Worm (Caenorhabditis elegans) whole organism, L2 larva: ENCODE measurements around the gene clec-70.

Experiments used
- R02D3.7 ChIP-seq: fragments of 150-350 bp; optimal IDR thresholded peaks from 2 replicates; lab custom pipeline; 2014; ENCODE audit warnings: missing biosample characterization, missing genetic modification characterization
- Y55F3AM.14 ChIP-seq: fragments of 200-800 bp; sonication (Bioruptor generic); optimal IDR thresholded peaks from 2 replicates; lab custom pipeline; 2018; ENCODE audit warnings: mild to moderate bottlenecking, missing genetic modification characterization, missing compliant biosample characterization
- ZK546.5 ChIP-seq: sonication (generic microtip); optimal IDR thresholded peaks from 2 replicates; lab custom pipeline; 2017; ENCODE audit warnings: missing biosample characterization, missing genetic modification characterization
- alr-1 ChIP-seq: fragments of 150-350 bp; optimal IDR thresholded peaks from 2 replicates; lab custom pipeline; 2014; ENCODE audit warnings: missing biosample characterization, missing genetic modification characterization
- ama-1 ChIP-seq: fragments of 150-350 bp; optimal IDR thresholded peaks from 2 replicates; lab custom pipeline; 2018; ENCODE audit warnings: inconsistent platforms
- blmp-1 ChIP-seq: sonication (generic microtip); optimal IDR thresholded peaks from 2 replicates; lab custom pipeline; 2017; ENCODE audit warnings: missing genetic modification characterization, mild to moderate bottlenecking, missing compliant biosample characterization, antibody characterized with exemption, moderate library complexity; ENCODE audit not compliant: insufficient read depth
- crh-2 ChIP-seq: sonication (generic microtip); optimal IDR thresholded peaks from 2 replicates; lab custom pipeline; 2017; ENCODE audit warnings: missing biosample characterization, missing genetic modification characterization
- dmd-4 ChIP-seq: sonication (generic microtip); optimal IDR thresholded peaks from 2 replicates; lab custom pipeline; 2017; ENCODE audit warnings: missing biosample characterization, missing genetic modification characterization
- egl-27 ChIP-seq: sonication (generic microtip); optimal IDR thresholded peaks from 3 replicates; lab custom pipeline; 2017; ENCODE audit warnings: missing biosample characterization, missing genetic modification reagents, missing genetic modification characterization
- elt-1 ChIP-seq: fragments of 150-350 bp; optimal IDR thresholded peaks from 2 replicates; lab custom pipeline; 2014; ENCODE audit warnings: missing biosample characterization, missing genetic modification characterization
- elt-3 ChIP-seq: sonication (generic microtip); optimal IDR thresholded peaks from 2 replicates; lab custom pipeline; 2017; ENCODE audit warnings: missing biosample characterization, missing genetic modification characterization
- fos-1 ChIP-seq: fragments of 150-350 bp; optimal IDR thresholded peaks from 2 replicates; lab custom pipeline; 2014; ENCODE audit warnings: missing biosample characterization, missing genetic modification characterization
- lin-13 ChIP-seq: fragments of 150-350 bp; optimal IDR thresholded peaks from 2 replicates; lab custom pipeline; 2014; ENCODE audit warnings: missing biosample characterization, missing genetic modification reagents, missing genetic modification characterization
- lin-39 ChIP-seq: fragments of 150-350 bp; optimal IDR thresholded peaks from 2 replicates; lab custom pipeline; 2014; ENCODE audit warnings: missing biosample characterization, missing genetic modification reagents, missing genetic modification characterization
- lsy-2 ChIP-seq, 2 experiments: fragments of 150-350 bp in 1 of 2; sonication (generic microtip) in 1 of 2; optimal IDR thresholded peaks; 2 replicates each; lab custom pipeline; 2014 to 2017; ENCODE audit warnings: missing biosample characterization in 2 of 2, missing genetic modification characterization in 2 of 2
- mab-5 ChIP-seq: fragments of 150-350 bp; optimal IDR thresholded peaks from 2 replicates; lab custom pipeline; 2014; ENCODE audit warnings: missing biosample characterization, missing genetic modification characterization
- mbf-1 ChIP-seq: sonication (generic microtip); optimal IDR thresholded peaks from 2 replicates; lab custom pipeline; 2017; ENCODE audit warnings: missing biosample characterization, missing genetic modification characterization
- nhr-10 ChIP-seq: sonication (generic microtip); optimal IDR thresholded peaks from 2 replicates; lab custom pipeline; 2017; ENCODE audit warnings: missing biosample characterization, missing genetic modification characterization
- nhr-11 ChIP-seq: fragments of 150-350 bp; optimal IDR thresholded peaks from 2 replicates; lab custom pipeline; 2014; ENCODE audit warnings: missing biosample characterization, missing genetic modification characterization
- nhr-12 ChIP-seq: fragments of 150-350 bp; optimal IDR thresholded peaks from 2 replicates; lab custom pipeline; 2014; ENCODE audit warnings: missing biosample characterization, missing genetic modification characterization
- nhr-129 ChIP-seq: fragments of 150-350 bp; optimal IDR thresholded peaks from 2 replicates; lab custom pipeline; 2014; ENCODE audit warnings: missing biosample characterization, missing genetic modification characterization
- nhr-21 ChIP-seq: fragments of 150-350 bp; optimal IDR thresholded peaks from 2 replicates; lab custom pipeline; 2014; ENCODE audit warnings: missing biosample characterization, missing genetic modification characterization
- nhr-23 ChIP-seq: fragments of 150-350 bp; optimal IDR thresholded peaks from 2 replicates; lab custom pipeline; 2014; ENCODE audit warnings: missing biosample characterization, missing genetic modification reagents, missing genetic modification characterization
- nhr-237 ChIP-seq: fragments of 150-350 bp; optimal IDR thresholded peaks from 2 replicates; lab custom pipeline; 2014; ENCODE audit warnings: missing biosample characterization, missing genetic modification characterization
- nhr-25 ChIP-seq: fragments of 150-350 bp; sonication (generic microtip); optimal IDR thresholded peaks from 3 replicates; lab custom pipeline; 2014; ENCODE audit warnings: missing biosample characterization, missing genetic modification characterization
- nhr-6 ChIP-seq: fragments of 150-350 bp; optimal IDR thresholded peaks from 2 replicates; lab custom pipeline; 2014; ENCODE audit warnings: missing biosample characterization, missing genetic modification characterization
- peb-1 ChIP-seq: fragments of 150-350 bp; optimal IDR thresholded peaks from 2 replicates; lab custom pipeline; 2014; ENCODE audit warnings: missing biosample characterization, missing genetic modification characterization
- sem-4 ChIP-seq: fragments of 150-350 bp; optimal IDR thresholded peaks from 2 replicates; lab custom pipeline; 2014; ENCODE audit warnings: missing biosample characterization, missing genetic modification reagents, missing genetic modification characterization
- sma-3 ChIP-seq: sonication (generic microtip); optimal IDR thresholded peaks from 2 replicates; lab custom pipeline; 2016; ENCODE audit warnings: missing genetic modification reagents, missing genetic modification characterization, missing compliant biosample characterization
- sma-9 ChIP-seq, 2 experiments: fragments of 150-350 bp in 1 of 2; sonication (generic microtip) in 1 of 2; optimal IDR thresholded peaks; 2 replicates each; lab custom pipeline; 2014 to 2016; ENCODE audit warnings: missing genetic modification characterization in 2 of 2, mild to moderate bottlenecking in 1 of 2, missing biosample characterization in 1 of 2, missing compliant biosample characterization in 1 of 2, missing genetic modification reagents in 1 of 2, moderate library complexity in 1 of 2
- unc-39 ChIP-seq: fragments of 150-350 bp; optimal IDR thresholded peaks from 2 replicates; lab custom pipeline; 2014; ENCODE audit warnings: missing biosample characterization, missing genetic modification characterization
- unc-55 ChIP-seq: fragments of 150-350 bp; sonication (generic microtip); optimal IDR thresholded peaks from 3 replicates; lab custom pipeline; 2014; ENCODE audit warnings: missing biosample characterization, missing genetic modification reagents, missing genetic modification characterization
- zag-1 ChIP-seq: fragments of 150-350 bp; optimal IDR thresholded peaks from 2 replicates; lab custom pipeline; 2014; ENCODE audit warnings: missing biosample characterization, missing genetic modification characterization
- ztf-1 ChIP-seq: fragments of 200-800 bp; sonication (Bioruptor generic); conservative IDR thresholded peaks from 2 replicates; pipeline ENCODE4 v1.3.6; 2022; ENCODE audit warnings: missing genetic modification characterization, missing compliant biosample characterization
- ztf-4 ChIP-seq: fragments of 150-350 bp; optimal IDR thresholded peaks from 2 replicates; lab custom pipeline; 2014; ENCODE audit warnings: missing biosample characterization, missing genetic modification characterization

The clec-70 gene

DNA sequence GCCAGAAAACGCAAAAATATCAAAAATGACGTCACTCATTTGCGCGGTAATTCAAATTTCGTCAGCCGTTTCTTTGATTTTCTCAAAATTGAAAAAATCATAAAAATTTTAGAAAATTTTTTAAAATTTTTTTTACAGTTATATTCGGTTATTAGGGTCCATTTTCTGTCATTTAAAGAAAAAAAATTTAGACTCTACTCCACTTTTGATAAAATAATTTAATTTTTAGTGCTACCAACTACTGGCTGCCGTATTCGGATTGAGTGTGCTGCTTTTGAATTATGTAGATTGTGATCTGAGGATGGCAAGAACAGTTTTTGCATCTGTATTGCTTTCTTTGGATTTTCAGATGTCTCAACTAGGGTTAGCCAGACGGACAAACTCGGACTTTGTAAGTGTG is 30.1 kb downstream of the clec-70 start, which contains the start of gene Y46C8AM.1:
Gene Y46C8AM.1 (plus strand): TSS at position 301 of the 400 bp plus-strand sequence.
- TF ChIP-seq nhr-129 (no peak), nhr-21 (no peak), dmd-4 (tag; lab: Kevin White, UChicago) (no peak), nhr-237 (tag; lab: Kevin White, UChicago) (no peak), nhr-11 (tag; lab: Kevin White, UChicago) (no peak), lin-39 (tag; lab: Kevin White, UChicago) (no peak), ZK546.5 (no peak), sma-3 (no peak), mbf-1 (tag; lab: Kevin White, UChicago) (no peak), nhr-6 (tag; lab: Kevin White, UChicago) (no peak), R02D3.7 (tag; lab: Kevin White, UChicago) (no peak), Y55F3AM.14 (GFP tag; lab: Kevin White, UChicago) (no peak)
- TF ChIP-seq, all 48 proteins: peak for 0

DNA sequence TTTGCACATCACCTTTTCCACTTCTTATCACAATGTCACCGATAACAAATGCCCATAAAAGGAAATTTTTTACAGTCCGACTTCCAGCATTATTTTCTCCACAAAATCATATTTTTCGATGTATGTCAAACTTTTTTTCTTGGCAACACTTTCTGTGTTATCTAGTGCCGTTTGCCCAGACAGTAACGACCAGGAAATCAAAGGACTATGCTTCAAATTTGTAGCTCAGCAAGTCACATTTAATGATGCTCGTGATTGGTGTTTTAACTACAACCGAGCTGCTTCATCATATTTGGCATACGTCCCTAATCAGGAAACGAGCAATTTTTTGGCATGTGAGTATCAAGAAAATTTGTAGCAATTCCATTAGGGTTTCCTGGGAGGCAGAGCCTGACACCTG is 31.0 kb downstream of the clec-70 start:
- TF ChIP-seq elt-1 (tag; lab: Kevin White, UChicago) (no peak), nhr-12 (tag; lab: Kevin White, UChicago) (no peak), unc-39 (tag; lab: Kevin White, UChicago) (no peak), lin-13 (GFP tag; lab: Kevin White, UChicago) (no peak), nhr-25 (tag; lab: Kevin White, UChicago) (no peak), lsy-2 (tag; optimal IDR thresholded peaks at IDR 0.05; lab: Kevin White, UChicago) (no peak), mab-5 (tag; lab: Kevin White, UChicago) (no peak), crh-2 (no peak), ztf-4 (tag; lab: Kevin White, UChicago) (no peak)
- TF ChIP-seq, all 48 proteins: peak for 0

DNA sequence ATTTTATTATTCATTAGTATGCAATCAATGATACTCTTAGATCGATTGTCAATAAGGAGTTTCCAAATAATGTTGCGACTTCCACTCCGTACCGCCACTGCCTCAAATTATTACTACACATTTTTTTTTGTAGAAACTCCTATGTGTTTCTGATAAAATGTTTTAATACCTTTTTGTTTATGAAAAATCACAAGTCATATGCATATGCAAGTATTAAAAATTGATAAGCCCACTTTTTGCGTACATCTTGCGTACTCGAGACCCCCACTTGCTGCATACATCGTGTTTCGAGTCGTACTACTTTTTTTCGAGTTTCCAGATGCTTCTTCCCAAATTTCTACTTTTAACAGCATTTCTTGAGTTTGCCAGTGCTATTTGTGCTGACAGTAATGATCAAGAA is 32.5 kb downstream of the clec-70 start, which contains the start of gene clec-76:
Gene clec-76 (plus strand): TSS at position 234 of the 400 bp plus-strand sequence.
- peak; percentile 41 for TF ChIP-seq fos-1 (tag; lab: Kevin White, UChicago)
- peak; percentile 52 for TF ChIP-seq sma-9 (GFP tag; optimal IDR thresholded peaks at IDR 0.05; lab: Kevin White, UChicago)
- TF ChIP-seq sma-9 (tag; optimal IDR thresholded peaks at IDR 0.05; lab: Kevin White, UChicago), result no peak
- TF ChIP-seq ama-1 (lab: Kevin White, UChicago), result no peak

- TF ChIP-seq lin-13 (GFP tag; lab: Kevin White, UChicago) (no peak), nhr-6 (tag; lab: Kevin White, UChicago) (no peak), unc-39 (tag; lab: Kevin White, UChicago) (no peak), ama-1 (lab: Kevin White, UChicago) (no peak), nhr-23 (tag; lab: Kevin White, UChicago) (no peak), sma-3 (no peak), sma-9 (GFP tag; optimal IDR thresholded peaks at IDR 0.05; lab: Kevin White, UChicago) (no peak), sma-9 (tag; optimal IDR thresholded peaks at IDR 0.05; lab: Kevin White, UChicago) (no peak), egl-27 (no peak), blmp-1 (tag; lab: Kevin White, UChicago) (no peak), sem-4 (tag; lab: Kevin White, UChicago) (no peak), alr-1 (tag; lab: Kevin White, UChicago) (no peak)
Measured at ce11 chrIV:3973049-3973448, 40.5 kb downstream of the clec-70 start, which contains the start of gene clec-79. TSS of gene clec-79 (plus strand) at chrIV:3973349.

DNA sequence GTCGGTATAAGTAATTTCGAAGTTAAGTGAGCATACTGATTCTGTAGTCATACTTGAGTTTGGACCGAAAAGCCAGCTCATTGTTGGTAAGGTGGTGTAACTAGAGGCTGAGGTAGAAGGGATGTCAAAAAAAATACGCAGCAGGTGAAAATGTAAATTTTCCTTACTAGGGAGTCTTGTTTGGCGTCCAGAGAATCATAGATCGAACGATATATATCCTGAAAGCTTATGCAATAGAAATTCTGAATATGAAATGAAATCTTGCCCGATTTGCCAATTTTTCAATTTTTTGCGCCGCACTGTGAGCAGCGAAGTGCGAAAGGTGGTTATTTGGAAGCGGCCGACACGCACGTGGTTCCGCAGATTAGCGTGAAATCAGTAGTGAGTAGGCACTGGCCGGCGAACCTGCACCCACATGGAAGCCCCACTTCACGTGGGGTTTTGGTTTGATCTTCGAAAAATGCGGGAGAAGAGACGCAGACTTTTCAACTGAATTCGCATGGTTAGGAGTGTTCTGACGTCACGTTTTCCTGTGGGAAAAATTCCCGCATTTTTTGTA is 45.5 kb downstream of the clec-70 start, which contains the start of gene srh-220:
Gene srh-220 (minus strand): TSS at position 51 of the 559 bp plus-strand sequence.
- TF ChIP-seq elt-1 (tag; lab: Kevin White, UChicago), result no peak
- TF ChIP-seq nhr-23 (tag; lab: Kevin White, UChicago), result no peak
- TF ChIP-seq nhr-6 (tag; lab: Kevin White, UChicago), result no peak
- TF ChIP-seq zag-1, result no peak
- TF ChIP-seq nhr-12 (tag; lab: Kevin White, UChicago), result no peak
- TF ChIP-seq lsy-2 (tag; optimal IDR thresholded peaks at IDR 0.05; lab: Kevin White, UChicago), result no peak
- no peak for TF ChIP-seq mab-5 (tag; lab: Kevin White, UChicago)
- no peak for TF ChIP-seq peb-1 (tag; lab: Kevin White, UChicago)
- TF ChIP-seq elt-3 (tag; lab: Kevin White, UChicago), result no peak
- no peak for TF ChIP-seq R02D3.7 (tag; lab: Kevin White, UChicago)
- TF ChIP-seq ztf-1 (GFP tag; lab: Robert Waterston, UW), result no peak
- TF ChIP-seq nhr-10 (tag; lab: Kevin White, UChicago), result no peak
- TF ChIP-seq unc-55 (GFP tag; lab: Kevin White, UChicago), result no peak
